Worm (Caenorhabditis elegans): Measurements from ENCODE around the gene C50E3.7.

- no peak for TF ChIP-seq ces-1 (GFP tag; optimal IDR thresholded peaks at IDR 0.05)
- no peak for TF ChIP-seq ceh-82 (tag; optimal IDR thresholded peaks at IDR 0.05)
- no peak for TF ChIP-seq unc-62 (GFP tag; optimal IDR thresholded peaks at IDR 0.05 in 1 of 2)
- TF ChIP-seq unc-62 (tag; optimal IDR thresholded peaks at IDR 0.05), result no peak
- no peak for TF ChIP-seq zip-2 (tag; optimal IDR thresholded peaks at IDR 0.05)
- no peak for TF ChIP-seq pqm-1 (tag; optimal IDR thresholded peaks at IDR 0.05)
- TF ChIP-seq F49E8.2 (tag; optimal IDR thresholded peaks at IDR 0.05; ENCODE audit: borderline replicate concordance), result no peak
These were observed 31.3 kb upstream of the C50E3.7 start, which contains the start of gene srd-30 for ce11 chrV:7629504-7629903.

Measured in whole organism, L4 larva.